Fruit fly (Drosophila melanogaster) whole organism, embryonic: ENCODE results near the gene CG5021.

ENCODE experiments used
- Atf3 ChIP-seq: fragments of 200-800 bp; sonication (Bioruptor generic); optimal IDR thresholded peaks from 3 replicates; lab custom pipeline; 2016; ENCODE audit warnings: missing biosample characterization, missing genetic modification characterization
- Bdp1 ChIP-seq: fragments of 200-800 bp; sonication (Bioruptor generic); optimal IDR thresholded peaks from 3 replicates; lab custom pipeline; 2016; ENCODE audit warnings: missing biosample characterization, missing genetic modification characterization
- Bteb2 ChIP-seq: fragments of 200-800 bp; sonication (Bioruptor generic); optimal IDR thresholded peaks from 2 replicates; lab custom pipeline; 2016; ENCODE audit warnings: missing biosample characterization, missing genetic modification characterization
- CG10267 ChIP-seq: fragments of 200-800 bp; sonication (Bioruptor generic); optimal IDR thresholded peaks from 2 replicates; lab custom pipeline; 2018; ENCODE audit warnings: missing biosample characterization, mild to moderate bottlenecking, missing genetic modification characterization, moderate library complexity
- CG12236 ChIP-seq: fragments of 200-800 bp; sonication (Bioruptor generic); optimal IDR thresholded peaks from 2 replicates; lab custom pipeline; 2016; ENCODE audit warnings: missing biosample characterization, missing genetic modification characterization
- CG12942 ChIP-seq: fragments of 200-800 bp; sonication (Bioruptor generic); optimal IDR thresholded peaks from 3 replicates; lab custom pipeline; 2016; ENCODE audit warnings: missing biosample characterization, missing genetic modification characterization
- CG14014 ChIP-seq: fragments of 200-800 bp; sonication (Bioruptor generic); IDR thresholded peaks from 2 replicates; pipeline ENCODE4 v1.3.6; 2022; ENCODE audit warnings: missing biosample characterization, missing genetic modification characterization
- CG15269 ChIP-seq: fragments of 200-800 bp; sonication (Bioruptor generic); optimal IDR thresholded peaks from 2 replicates; lab custom pipeline; 2018; ENCODE audit warnings: missing biosample characterization, mild to moderate bottlenecking, missing genetic modification characterization, moderate library complexity
- CG17568 ChIP-seq: fragments of 200-800 bp; sonication (Bioruptor generic); optimal IDR thresholded peaks from 2 replicates; lab custom pipeline; 2018; ENCODE audit warnings: missing biosample characterization, mild to moderate bottlenecking, missing genetic modification characterization, moderate library complexity
- CG18619 ChIP-seq: fragments of 200-800 bp; sonication (Bioruptor generic); optimal IDR thresholded peaks from 3 replicates; lab custom pipeline; 2017; ENCODE audit warnings: missing biosample characterization, mild to moderate bottlenecking, missing genetic modification characterization
- CG2712 ChIP-seq: fragments of 200-800 bp; optimal IDR thresholded peaks from 3 replicates; lab custom pipeline; 2019; ENCODE audit warnings: missing biosample characterization, mild to moderate bottlenecking, missing genetic modification characterization, moderate library complexity
- CG31388 ChIP-seq: fragments of 200-800 bp; sonication (Bioruptor generic); optimal IDR thresholded peaks from 2 replicates; lab custom pipeline; 2016; ENCODE audit warnings: missing biosample characterization, missing genetic modification characterization
- CG32767 ChIP-seq: fragments of 200-800 bp; sonication (Bioruptor generic); IDR thresholded peaks from 2 replicates; pipeline ENCODE4 v1.3.6; 2022; ENCODE audit warnings: missing biosample characterization, missing genetic modification characterization
- CG4328 ChIP-seq: fragments of 200-800 bp; sonication (Bioruptor generic); optimal IDR thresholded peaks from 3 replicates; lab custom pipeline; 2017; ENCODE audit warnings: missing biosample characterization, missing genetic modification reagents, missing genetic modification characterization
- CG4730 ChIP-seq: fragments of 200-800 bp; sonication (Bioruptor generic); IDR thresholded peaks from 2 replicates; pipeline ENCODE4 v1.3.6; 2022; ENCODE audit warnings: missing biosample characterization, missing genetic modification characterization
- CG4820 ChIP-seq: fragments of 200-800 bp; sonication (Bioruptor generic); optimal IDR thresholded peaks from 3 replicates; lab custom pipeline; 2016; ENCODE audit warnings: missing biosample characterization, missing genetic modification characterization
- CG6175 ChIP-seq: fragments of 200-800 bp; sonication (Bioruptor generic); IDR thresholded peaks from 3 replicates; pipeline ENCODE4 v1.3.6; 2022; ENCODE audit warnings: missing biosample characterization, missing genetic modification characterization
- CG6654 ChIP-seq: fragments of 200-800 bp; sonication (Bioruptor generic); optimal IDR thresholded peaks from 2 replicates; lab custom pipeline; 2017; ENCODE audit warnings: missing biosample characterization, mild to moderate bottlenecking, missing genetic modification characterization
- CG6791 ChIP-seq: fragments of 200-800 bp; sonication (Bioruptor generic); IDR thresholded peaks from 3 replicates; pipeline ENCODE4 v1.3.6; 2022; ENCODE audit warnings: missing biosample characterization, missing genetic modification characterization; ENCODE audit not compliant: partially characterized antibody
- CG7963 ChIP-seq: fragments of 200-800 bp; sonication (Bioruptor generic); IDR thresholded peaks from 3 replicates; pipeline ENCODE4 v1.3.6; 2022; ENCODE audit warnings: missing biosample characterization, missing genetic modification characterization; ENCODE audit not compliant: partially characterized antibody
- CG8290 ChIP-seq, 3 experiments: fragments of 200-800 bp; sonication (Bioruptor generic); optimal IDR thresholded peaks; 2 replicates each; lab custom pipeline; 2016 to 2019; ENCODE audit warnings: missing biosample characterization in 3 of 3, missing genetic modification characterization in 3 of 3, mild to moderate bottlenecking in 2 of 3, moderate library complexity in 1 of 3
- CG9932 ChIP-seq: fragments of 200-800 bp; sonication (Bioruptor generic); IDR thresholded peaks from 2 replicates; pipeline ENCODE4 v1.3.6; 2022; ENCODE audit warnings: missing biosample characterization, missing genetic modification characterization
- Dfd ChIP-seq, 2 experiments: fragments of >200 bp; optimal IDR thresholded peaks; 2 replicates each; lab custom pipeline; 2017; ENCODE audit warnings: missing biosample characterization in 2 of 2, missing genetic modification characterization in 2 of 2
- Dll ChIP-seq: fragments of 200-800 bp; sonication (Bioruptor generic); IDR thresholded peaks from 4 replicates; pipeline ENCODE4 v1.3.6; 2022; ENCODE audit warnings: missing biosample characterization, missing genetic modification characterization; ENCODE audit not compliant: partially characterized antibody
- E2f1 ChIP-seq: fragments of 200-800 bp; sonication (Bioruptor generic); IDR thresholded peaks from 2 replicates; pipeline ENCODE4 v1.3.6; 2022; ENCODE audit warnings: missing biosample characterization, missing genetic modification characterization
- Hand ChIP-seq: fragments of 200-800 bp; sonication (Bioruptor generic); optimal IDR thresholded peaks from 2 replicates; lab custom pipeline; 2017; ENCODE audit warnings: mild to moderate bottlenecking, missing biosample characterization, missing genetic modification reagents, missing genetic modification characterization
- Hmr ChIP-seq: fragments of 200-800 bp; sonication (Bioruptor generic); optimal IDR thresholded peaks from 3 replicates; lab custom pipeline; 2017; ENCODE audit warnings: mild to moderate bottlenecking, missing biosample characterization, missing genetic modification reagents, missing genetic modification characterization
- Mad ChIP-seq: fragments of 200-800 bp; sonication (Bioruptor generic); optimal IDR thresholded peaks from 2 replicates; lab custom pipeline; 2016; ENCODE audit warnings: missing biosample characterization, missing genetic modification characterization
- Mrtf ChIP-seq: fragments of 200-800 bp; sonication (Bioruptor generic); IDR thresholded peaks from 3 replicates; pipeline ENCODE4 v1.3.6; 2022; ENCODE audit warnings: missing biosample characterization, missing genetic modification characterization
- Myb ChIP-seq: fragments of 200-800 bp; sonication (Bioruptor generic); optimal IDR thresholded peaks from 2 replicates; lab custom pipeline; 2016; ENCODE audit warnings: missing biosample characterization, missing genetic modification characterization
- Opbp ChIP-seq: fragments of 200-800 bp; sonication (Bioruptor generic); IDR thresholded peaks from 3 replicates; pipeline ENCODE4 v1.3.6; 2022; ENCODE audit warnings: missing biosample characterization, missing genetic modification characterization; ENCODE audit not compliant: partially characterized antibody
- Optix ChIP-seq: fragments of 200-800 bp; sonication (Bioruptor generic); IDR thresholded peaks from 3 replicates; pipeline ENCODE4 v1.3.6; 2022; ENCODE audit warnings: missing biosample characterization, missing genetic modification characterization
- Sry-β ChIP-seq: fragments of 200-800 bp; sonication (Bioruptor generic); optimal IDR thresholded peaks from 2 replicates; lab custom pipeline; 2018; ENCODE audit warnings: missing biosample characterization, mild to moderate bottlenecking, missing genetic modification characterization, moderate library complexity
- Vsx1 ChIP-seq: fragments of 200-800 bp; sonication (Bioruptor generic); optimal IDR thresholded peaks from 2 replicates; lab custom pipeline; 2017; ENCODE audit warnings: missing biosample characterization, mild to moderate bottlenecking, missing genetic modification characterization, missing genetic modification reagents
- bbx ChIP-seq: fragments of 200-800 bp; sonication (Bioruptor generic); IDR thresholded peaks from 2 replicates; pipeline ENCODE4 v1.3.6; 2022; ENCODE audit warnings: missing biosample characterization, missing genetic modification characterization; ENCODE audit not compliant: partially characterized antibody
- chif ChIP-seq, 2 experiments: fragments of 200-800 bp; sonication (Bioruptor generic); optimal IDR thresholded peaks; 3 replicates each; lab custom pipeline; 2016; ENCODE audit warnings: missing biosample characterization in 2 of 2, missing genetic modification characterization in 2 of 2
- esg ChIP-seq: fragments of 200-800 bp; sonication (Bioruptor generic); conservative IDR thresholded peaks from 2 replicates; pipeline ENCODE4 v1.3.6; 2022; ENCODE audit warnings: missing biosample characterization, missing genetic modification characterization
- kni ChIP-seq: fragments of 200-800 bp; sonication (Bioruptor generic); optimal IDR thresholded peaks from 3 replicates; lab custom pipeline; 2017; ENCODE audit warnings: mild to moderate bottlenecking, missing biosample characterization, missing genetic modification reagents, missing genetic modification characterization
- mld ChIP-seq: fragments of 200-800 bp; sonication (Bioruptor generic); IDR thresholded peaks from 3 replicates; pipeline ENCODE4 v1.3.6; 2022; ENCODE audit warnings: missing biosample characterization, missing genetic modification characterization; ENCODE audit not compliant: partially characterized antibody
- nom ChIP-seq: fragments of 200-800 bp; sonication (Bioruptor generic); optimal IDR thresholded peaks from 2 replicates; lab custom pipeline; 2017; ENCODE audit warnings: missing biosample characterization, missing genetic modification characterization, mild to moderate bottlenecking, moderate library complexity, missing genetic modification reagents
- odd ChIP-seq: fragments of 200-800 bp; sonication (Bioruptor generic); optimal IDR thresholded peaks from 2 replicates; lab custom pipeline; 2017; ENCODE audit warnings: missing biosample characterization, mild to moderate bottlenecking, missing genetic modification characterization
- phol ChIP-seq: fragments of 200-800 bp; sonication (Bioruptor generic); optimal IDR thresholded peaks from 3 replicates; lab custom pipeline; 2018; ENCODE audit warnings: missing biosample characterization, mild to moderate bottlenecking, missing genetic modification characterization, moderate library complexity
- pzg ChIP-seq: fragments of 200-800 bp; sonication (Bioruptor generic); optimal IDR thresholded peaks from 3 replicates; lab custom pipeline; 2018; ENCODE audit warnings: missing biosample characterization, mild to moderate bottlenecking, missing genetic modification characterization, moderate library complexity
- sisA ChIP-seq: fragments of 200-800 bp; sonication (Bioruptor generic); IDR thresholded peaks from 2 replicates; pipeline ENCODE4 v1.3.6; 2022; ENCODE audit warnings: missing biosample characterization, missing genetic modification characterization
- sob ChIP-seq: fragments of 200-800 bp; sonication (Bioruptor generic); IDR thresholded peaks from 2 replicates; pipeline ENCODE4 v1.3.6; 2022; ENCODE audit warnings: missing biosample characterization, missing genetic modification characterization
- sqz ChIP-seq: fragments of 200-800 bp; sonication (Bioruptor generic); optimal IDR thresholded peaks from 3 replicates; lab custom pipeline; 2018; ENCODE audit warnings: missing biosample characterization, mild to moderate bottlenecking, missing genetic modification characterization
- stwl ChIP-seq: fragments of 200-800 bp; sonication (Bioruptor generic); optimal IDR thresholded peaks from 3 replicates; lab custom pipeline; 2018; ENCODE audit warnings: missing biosample characterization, mild to moderate bottlenecking, missing genetic modification characterization, moderate library complexity

Gene CG5021

dm6 chr3L:8974478-8975477 lies 8.1 kb downstream of the CG5021 start, which contains the start of the genes pix and Srp68 (continued):
- TF ChIP-seq Opbp (GFP tag; lab: Robert Waterston, UW), result peak; percentile 66; the same call in 2 of the 3 replicates
- TF ChIP-seq CG17568 (GFP tag; lab: Kevin White, UChicago), result no peak
- no peak for TF ChIP-seq Dfd (GFP tag; optimal IDR thresholded peaks at IDR 0.05; lab: Kevin White, UChicago)
- TF ChIP-seq CG6175 (GFP tag; lab: Robert Waterston, UW), result no peak
- peak; percentile 82 for TF ChIP-seq CG2712 (tag; lab: Kevin White, UChicago)
- TF ChIP-seq CG6791 (GFP tag; lab: Robert Waterston, UW), result 0 out of 3 replicates have a peak, but pooled peaks have one; percentile 33
- TF ChIP-seq bbx (GFP tag; lab: Robert Waterston, UW), result no peak
- TF ChIP-seq Dll, result peak; percentile 92
- peak; percentile 26; the same call in 1 of the 2 replicates for TF ChIP-seq sisA (GFP tag; lab: Robert Waterston, UW)
- TF ChIP-seq CG15269 (tag; lab: Kevin White, UChicago), result no peak
- TF ChIP-seq pzg, result peak; percentile 45
- TF ChIP-seq odd (GFP tag; lab: Kevin White, UChicago), result no peak
- TF ChIP-seq CG31388 (GFP tag; lab: Kevin White, UChicago), result no peak
- no peak for TF ChIP-seq kni (GFP tag; lab: Kevin White, UChicago)
- peak; percentile 77 for TF ChIP-seq CG9932 (GFP tag; lab: Robert Waterston, UW)
- TF ChIP-seq phol (tag; lab: Kevin White, UChicago), result peak; percentile 80
- peak; percentile 54 for TF ChIP-seq stwl (tag; lab: Kevin White, UChicago)
- peak; percentile 54; the same call in 1 of the 3 replicates for TF ChIP-seq mld
- no peak for TF ChIP-seq Hmr (GFP tag; lab: Kevin White, UChicago)
- TF ChIP-seq sob (GFP tag; lab: Robert Waterston, UW), result peak; percentile 66
- no peak for TF ChIP-seq Hand (GFP tag; lab: Kevin White, UChicago)
- peak; percentile 50 for TF ChIP-seq Bdp1
- no peak for TF ChIP-seq esg (GFP tag; lab: Robert Waterston, UW)
- TF ChIP-seq CG14014 (GFP tag; lab: Robert Waterston, UW), result no peak; the same call in 1 of the 2 replicates
- TF ChIP-seq Mrtf (GFP tag; lab: Robert Waterston, UW), result no peak
- TF ChIP-seq chif (GFP tag; optimal IDR thresholded peaks at IDR 0.05; lab: Kevin White, UChicago), result peak; percentile 13 to 47
- no peak for TF ChIP-seq CG6654 (GFP tag; lab: Kevin White, UChicago)
- peak; percentile 76 for TF ChIP-seq Sry-β (GFP tag; lab: Kevin White, UChicago)
- TF ChIP-seq CG4730 (GFP tag; lab: Robert Waterston, UW), result no peak
- peak; percentile 31 for TF ChIP-seq CG12942 (GFP tag; lab: Kevin White, UChicago)
- TF ChIP-seq CG4328 (GFP tag; lab: Kevin White, UChicago), result peak; percentile 64
- TF ChIP-seq CG4820 (GFP tag; lab: Kevin White, UChicago), result peak; percentile 37
- no peak for TF ChIP-seq Optix (GFP tag; lab: Robert Waterston, UW)
- TF ChIP-seq Atf3 (GFP tag; lab: Kevin White, UChicago), result no peak
- TF ChIP-seq CG8290 (GFP tag; optimal IDR thresholded peaks at IDR 0.05; lab: Kevin White, UChicago), result peak; percentile 53
- TF ChIP-seq CG8290 (tag; optimal IDR thresholded peaks at IDR 0.05; lab: Kevin White, UChicago), result peak in 1 of 2 experiments; percentile 39
- TF ChIP-seq E2f1 (GFP tag; lab: Robert Waterston, UW), result no peak
- no peak for TF ChIP-seq CG12236
- TF ChIP-seq CG7963 (GFP tag; lab: Robert Waterston, UW), result no peak
- TF ChIP-seq CG18619 (GFP tag; lab: Kevin White, UChicago), result peak; percentile 50
- peak; percentile 99 for TF ChIP-seq CG10267 (tag; lab: Kevin White, UChicago)
- TF ChIP-seq sqz (GFP tag; lab: Kevin White, UChicago), result no peak
- no peak for TF ChIP-seq Vsx1 (GFP tag; lab: Kevin White, UChicago)
- TF ChIP-seq Myb (GFP tag; lab: Kevin White, UChicago), result peak; percentile 16
- peak; percentile 15 for TF ChIP-seq Mad (GFP tag; lab: Kevin White, UChicago)
- peak; percentile 40 for TF ChIP-seq Bteb2 (GFP tag; lab: Kevin White, UChicago)
- TF ChIP-seq nom (GFP tag; lab: Kevin White, UChicago), result peak; percentile 15
- TF ChIP-seq CG32767 (GFP tag; lab: Robert Waterston, UW), result no peak
